Fruit fly (Drosophila melanogaster): Measurements from ENCODE around the gene Meltrin.
A peak's percentile ranks its signal among the peaks of the same experiment; 100 is the strongest.

Meltrin gene

dm6 chr3R:14706860-14707259 lies 9.8 kb upstream of the Meltrin start (continued):
- TF ChIP-seq chn (GFP tag; optimal IDR thresholded peaks at IDR 0.05) (no peak), CG17802 (tag; optimal IDR thresholded peaks at IDR 0.05) (no peak), jigr1 (GFP tag; IDR thresholded peaks at IDR 0.05) (0 out of 3 replicates have a peak, but pooled peaks have one; percentile 14), bigmax (GFP tag; optimal IDR thresholded peaks at IDR 0.05) (no peak), Ets65A (GFP tag) (peak; percentile 30), Rx (GFP tag; IDR thresholded peaks at IDR 0.05) (peak; percentile 62), CG5953 (GFP tag; IDR thresholded peaks at IDR 0.05) (peak; percentile 73), CG8765 (GFP tag; IDR thresholded peaks at IDR 0.05) (0 out of 2 replicates have a peak, but pooled peaks have one; percentile 8), CG18011 (GFP tag; optimal IDR thresholded peaks at IDR 0.05) (no peak), Stat92E (GFP tag; optimal IDR thresholded peaks at IDR 0.05) (no peak), MESR4 (GFP tag; optimal IDR thresholded peaks at IDR 0.05) (no peak), CG10267 (tag; optimal IDR thresholded peaks at IDR 0.05) (no peak), HmgZ (tag; optimal IDR thresholded peaks at IDR 0.05) (peak; percentile 16), crol (GFP tag; IDR thresholded peaks at IDR 0.05) (0 out of 2 replicates have a peak, but pooled peaks have one; percentile 17), Lpt (GFP tag; optimal IDR thresholded peaks at IDR 0.05) (no peak), CoRest (tag; optimal IDR thresholded peaks at IDR 0.05) (peak; percentile 54), nerfin-2 (GFP tag; IDR thresholded peaks at IDR 0.05; ENCODE audit: partially characterized antibody) (peak; percentile 76), lmd (GFP tag; IDR thresholded peaks at IDR 0.05) (peak; percentile 77), CG4617 (GFP tag; optimal IDR thresholded peaks at IDR 0.05; ENCODE audit: borderline replicate concordance) (no peak), ttk (GFP tag; IDR thresholded peaks at IDR 0.05) (peak; percentile 77), CG11085 (GFP tag; IDR thresholded peaks at IDR 0.05) (peak; percentile 39; the same call in 1 of the 2 replicates), HHEX (GFP tag; optimal IDR thresholded peaks at IDR 0.05) (peak; percentile 41), NC2β (GFP tag; optimal IDR thresholded peaks at IDR 0.05) (no peak), NC2α (GFP tag; optimal IDR thresholded peaks at IDR 0.05) (no peak), org-1 (GFP tag; optimal IDR thresholded peaks at IDR 0.05) (no peak), Blimp-1 (GFP tag; optimal IDR thresholded peaks at IDR 0.05) (peak; percentile 13), CG8359 (GFP tag; optimal IDR thresholded peaks at IDR 0.05; ENCODE audit: borderline replicate concordance) (no peak), CG12236 (GFP tag; optimal IDR thresholded peaks at IDR 0.05) (peak; percentile 10), Abd-B (GFP tag; optimal IDR thresholded peaks at IDR 0.05) (peak; percentile 19), ERR (GFP tag; optimal IDR thresholded peaks at IDR 0.05) (peak; percentile 8), Dip3 (GFP tag; optimal IDR thresholded peaks at IDR 0.05) (peak; percentile 59), CG12104 (GFP tag; optimal IDR thresholded peaks at IDR 0.05) (no peak), Pdp1 (GFP tag; optimal IDR thresholded peaks at IDR 0.05) (peak; percentile 45 to 59), Doc2 (GFP tag; IDR thresholded peaks at IDR 0.05) (no peak), CG6175 (GFP tag; IDR thresholded peaks at IDR 0.05) (peak; percentile 31; the same call in 1 of the 3 replicates), CG33557 (GFP tag; optimal IDR thresholded peaks at IDR 0.05) (no peak), PHDP (tag; optimal IDR thresholded peaks at IDR 0.05) (peak; percentile 63), CG3065 (GFP tag; optimal IDR thresholded peaks at IDR 0.05) (no peak), tx (GFP tag; optimal IDR thresholded peaks at IDR 0.05) (peak; percentile 53), exex (tag; optimal IDR thresholded peaks at IDR 0.05) (no peak), yki (optimal IDR thresholded peaks at IDR 0.05) (no peak), lov (optimal IDR thresholded peaks at IDR 0.05) (no peak), lov (GFP tag; IDR thresholded peaks at IDR 0.05) (no peak), CG14050 (GFP tag; IDR thresholded peaks at IDR 0.05) (peak; percentile 26; the same call in 1 of the 3 replicates), gfzf (GFP tag; optimal IDR thresholded peaks at IDR 0.05) (no peak), D19A (tag; optimal IDR thresholded peaks at IDR 0.05) (peak; percentile 12), CG15479 (GFP tag; optimal IDR thresholded peaks at IDR 0.05) (no peak), bsh (GFP tag; optimal IDR thresholded peaks at IDR 0.05) (peak in 1 of 2 experiments; percentile 34), chif (GFP tag; optimal IDR thresholded peaks at IDR 0.05) (peak; percentile 43 to 46), lbe (GFP tag; optimal IDR thresholded peaks at IDR 0.05) (no peak), usp (GFP tag; optimal IDR thresholded peaks at IDR 0.05) (no peak)

All from whole organism, embryonic.